Fruit fly (Drosophila melanogaster) whole organism, adult: ENCODE measurements around the gene SP1173.

Source experiments
- CG11617 ChIP-seq: fragments of 200-800 bp; sonication (Bioruptor generic); optimal IDR thresholded peaks from 2 replicates; lab custom pipeline; 2017; ENCODE audit warnings: mild to moderate bottlenecking, missing biosample characterization, missing genetic modification reagents, missing genetic modification characterization
- CG1620 ChIP-seq: fragments of 200-800 bp; sonication (Bioruptor generic); optimal IDR thresholded peaks from 2 replicates; lab custom pipeline; 2016; ENCODE audit warnings: missing biosample characterization, missing genetic modification characterization
- Mnt ChIP-seq: fragments of 200-800 bp; sonication (Bioruptor generic); optimal IDR thresholded peaks from 2 replicates; lab custom pipeline; 2016; ENCODE audit warnings: missing biosample characterization, mild to moderate bottlenecking, missing genetic modification characterization
- bab1 ChIP-seq: fragments of 200-800 bp; sonication (Bioruptor generic); optimal IDR thresholded peaks from 3 replicates; lab custom pipeline; 2019; ENCODE audit warnings: missing biosample characterization, mild to moderate bottlenecking, missing genetic modification characterization, moderate library complexity
- pad ChIP-seq: fragments of 200-800 bp; sonication (Bioruptor generic); optimal IDR thresholded peaks from 3 replicates; lab custom pipeline; 2017; ENCODE audit warnings: missing biosample characterization, missing genetic modification characterization, mild to moderate bottlenecking, moderate library complexity, missing genetic modification reagents

DNA sequence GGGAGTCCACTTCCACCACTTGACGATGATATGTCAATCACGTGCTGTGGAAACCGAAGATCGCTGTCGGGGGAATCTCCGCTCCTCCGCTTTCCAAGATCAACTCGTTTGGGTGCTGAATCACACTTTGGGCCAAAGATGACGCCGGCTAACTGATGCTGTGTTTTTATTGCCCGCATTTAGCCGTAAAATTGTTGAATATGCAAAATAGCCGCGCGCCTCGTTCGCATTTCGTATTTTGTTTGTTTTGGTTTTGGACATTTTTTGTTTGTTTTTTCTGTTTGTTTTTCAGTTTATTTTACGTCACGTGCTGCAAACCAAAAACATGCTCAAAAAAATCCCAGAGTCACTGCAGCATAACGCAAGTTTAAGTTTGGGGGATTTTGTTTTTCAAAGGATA is 20.0 kb upstream of the SP1173 start:
- no peak for TF ChIP-seq CG1620
- TF ChIP-seq bab1 (GFP tag; lab: Kevin White, UChicago): no peak
- no peak for TF ChIP-seq Mnt (GFP tag; lab: Kevin White, UChicago)
- no peak for TF ChIP-seq pad
- TF ChIP-seq CG11617 (GFP tag; lab: Kevin White, UChicago): no peak
